Fruit fly (Drosophila melanogaster): ENCODE data around the gene pn.
A peak's percentile ranks its signal among the peaks of the same experiment; 100 is the strongest.

The pn gene

DNA sequence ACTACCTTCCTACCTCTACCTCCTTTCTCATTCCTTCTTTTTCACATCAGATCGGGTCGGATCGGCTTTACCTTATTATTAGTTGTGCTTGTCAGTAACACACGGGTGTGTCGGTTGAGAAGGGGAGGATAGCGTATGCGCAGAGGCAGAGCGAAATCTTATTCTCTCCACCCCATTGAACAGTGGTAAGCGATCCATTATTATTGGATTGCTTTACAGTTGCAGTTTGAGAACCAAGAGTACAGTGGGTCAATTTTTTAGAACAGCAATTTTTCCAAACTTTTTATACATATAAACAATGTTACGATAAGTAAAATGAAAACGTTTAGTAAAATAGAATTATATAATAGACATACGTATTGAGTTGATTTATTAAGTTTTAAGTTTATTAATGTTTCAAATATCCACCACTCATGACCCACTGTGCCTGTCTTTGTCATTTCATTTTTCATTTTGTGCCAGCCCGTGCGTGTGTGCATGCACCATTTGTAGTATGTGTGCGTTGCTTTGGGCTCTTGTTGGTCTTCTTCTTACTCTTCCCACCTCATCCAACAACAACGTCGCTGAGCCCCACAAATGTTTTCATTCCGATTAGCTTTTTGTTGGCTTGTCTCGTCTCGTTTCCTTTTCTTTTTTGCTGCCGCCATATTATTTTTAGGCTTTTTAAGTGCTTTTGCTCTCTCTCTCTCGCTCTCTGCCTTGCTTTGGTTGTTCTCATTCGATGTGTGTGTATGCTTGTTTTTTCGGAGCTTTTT is 43.2 kb upstream of the pn start (continued):
- TF ChIP-seq zfh2 (GFP tag; optimal IDR thresholded peaks at IDR 0.05) (peak; percentile 94), CG8944 (GFP tag; optimal IDR thresholded peaks at IDR 0.05) (peak; percentile 78), CG14965 (GFP tag; optimal IDR thresholded peaks at IDR 0.05; ENCODE audit: borderline replicate concordance) (no peak), mam (GFP tag; optimal IDR thresholded peaks at IDR 0.05) (peak; percentile 94), Hmr (GFP tag; optimal IDR thresholded peaks at IDR 0.05) (peak; percentile 99), Ets65A (GFP tag) (peak; percentile 97), dan (GFP tag; IDR thresholded peaks at IDR 0.05) (peak; percentile 94), CG10543 (GFP tag; optimal IDR thresholded peaks at IDR 0.05) (peak; percentile 100), gcm (GFP tag; optimal IDR thresholded peaks at IDR 0.05) (peak; percentile 99), grn (GFP tag; optimal IDR thresholded peaks at IDR 0.05) (peak; percentile 84), CG15479 (GFP tag; optimal IDR thresholded peaks at IDR 0.05) (peak; percentile 92), crol (GFP tag; IDR thresholded peaks at IDR 0.05) (peak; percentile 82), GATAe (GFP tag; conservative IDR thresholded peaks at IDR 0.05) (peak; percentile 97), toy (GFP tag; IDR thresholded peaks at IDR 0.05) (peak; percentile 98), CG4424 (GFP tag; optimal IDR thresholded peaks at IDR 0.05) (peak; percentile 99), Neu2 (GFP tag; optimal IDR thresholded peaks at IDR 0.05; ENCODE audit: borderline replicate concordance) (peak; percentile 53), pzg (GFP tag; optimal IDR thresholded peaks at IDR 0.05) (peak; percentile 20), CG3847 (GFP tag; IDR thresholded peaks at IDR 0.05) (peak; percentile 99), CG13624 (GFP tag; optimal IDR thresholded peaks at IDR 0.05) (peak; percentile 69), CHES-1-like (GFP tag; optimal IDR thresholded peaks at IDR 0.05) (peak; percentile 87), CG17186 (GFP tag; optimal IDR thresholded peaks at IDR 0.05) (peak; percentile 92), sr (GFP tag; IDR thresholded peaks at IDR 0.05) (peak; percentile 81; the same call in 2 of the 3 replicates), jing (GFP tag; optimal IDR thresholded peaks at IDR 0.05) (peak; percentile 98), CG13296 (GFP tag; optimal IDR thresholded peaks at IDR 0.05) (peak; percentile 100), CG12391 (tag; optimal IDR thresholded peaks at IDR 0.05) (peak; percentile 100), CG43689 (GFP tag; IDR thresholded peaks at IDR 0.05) (peak; percentile 96), crp (GFP tag; optimal IDR thresholded peaks at IDR 0.05) (peak in 1 of 2 experiments; percentile 65), grau (tag; optimal IDR thresholded peaks at IDR 0.05) (peak; percentile 99), gt (GFP tag; IDR thresholded peaks at IDR 0.05) (peak; percentile 97), PHDP (tag; optimal IDR thresholded peaks at IDR 0.05) (peak; percentile 100), zf30C (GFP tag; optimal IDR thresholded peaks at IDR 0.05) (peak; percentile 48), Usf (GFP tag; optimal IDR thresholded peaks at IDR 0.05) (peak; percentile 98), gfzf (GFP tag; optimal IDR thresholded peaks at IDR 0.05) (no peak), CG2202 (tag; optimal IDR thresholded peaks at IDR 0.05) (peak; percentile 99), CG6689 (GFP tag; IDR thresholded peaks at IDR 0.05) (peak; percentile 99), Dip3 (GFP tag; optimal IDR thresholded peaks at IDR 0.05) (peak; percentile 97), Xbp1 (GFP tag; optimal IDR thresholded peaks at IDR 0.05) (peak; percentile 98), yki (optimal IDR thresholded peaks at IDR 0.05) (no peak), Bteb2 (GFP tag; optimal IDR thresholded peaks at IDR 0.05) (peak; percentile 97), CG10565 (GFP tag; optimal IDR thresholded peaks at IDR 0.05) (peak; percentile 96), CG6272 (GFP tag; IDR thresholded peaks at IDR 0.05) (peak; percentile 97), CG11456 (GFP tag; IDR thresholded peaks at IDR 0.05) (peak; percentile 98), Vsx1 (GFP tag; optimal IDR thresholded peaks at IDR 0.05) (peak; percentile 97), CG11398 (GFP tag; optimal IDR thresholded peaks at IDR 0.05) (peak; percentile 67), corto (GFP tag; optimal IDR thresholded peaks at IDR 0.05) (peak; percentile 97), CG1603 (tag; optimal IDR thresholded peaks at IDR 0.05) (peak; percentile 94), CG4328 (GFP tag; optimal IDR thresholded peaks at IDR 0.05) (peak; percentile 99), peb (GFP tag; IDR thresholded peaks at IDR 0.05) (peak; percentile 99), Ssrp (tag; optimal IDR thresholded peaks at IDR 0.05) (peak; percentile 99)
